Fruit fly (Drosophila melanogaster): Measurements from ENCODE around the gene CG42659.
A peak's percentile ranks its signal among the peaks of the same experiment; 100 is the strongest.

DNA sequence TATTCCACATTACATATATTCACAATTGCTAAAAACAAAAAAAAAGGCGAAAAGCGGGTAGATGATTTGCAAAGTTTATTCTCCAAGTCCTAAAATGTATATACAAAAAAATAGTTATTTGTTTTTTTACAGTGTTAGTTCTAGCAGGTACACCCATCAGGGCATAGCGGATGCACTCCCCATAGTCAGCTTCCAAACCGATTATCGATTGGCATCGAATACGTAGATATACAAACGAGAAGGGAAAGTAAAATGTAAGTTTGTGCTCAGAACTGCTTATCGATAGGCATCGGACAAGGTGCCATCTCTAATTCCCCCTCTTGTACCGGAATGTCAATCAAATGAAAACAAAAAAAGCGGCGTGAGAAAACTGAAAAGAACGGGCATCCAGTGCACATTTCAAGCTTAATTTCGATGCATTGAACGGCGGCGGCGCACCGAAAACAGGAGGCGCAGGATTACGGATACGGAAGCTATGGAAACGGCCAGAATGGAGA, 44.0 kb upstream of the CG42659 start, which contains the start of gene CG5674:
- no peak for TF ChIP-seq CG8478 (optimal IDR thresholded peaks at IDR 0.05)
- peak; percentile 72 to 81 for TF ChIP-seq CTCF (optimal IDR thresholded peaks at IDR 0.05)

All from S2 (cell line).